Fruit fly (Drosophila melanogaster): ENCODE results near the gene CG3061.

The CG3061 gene

DNA sequence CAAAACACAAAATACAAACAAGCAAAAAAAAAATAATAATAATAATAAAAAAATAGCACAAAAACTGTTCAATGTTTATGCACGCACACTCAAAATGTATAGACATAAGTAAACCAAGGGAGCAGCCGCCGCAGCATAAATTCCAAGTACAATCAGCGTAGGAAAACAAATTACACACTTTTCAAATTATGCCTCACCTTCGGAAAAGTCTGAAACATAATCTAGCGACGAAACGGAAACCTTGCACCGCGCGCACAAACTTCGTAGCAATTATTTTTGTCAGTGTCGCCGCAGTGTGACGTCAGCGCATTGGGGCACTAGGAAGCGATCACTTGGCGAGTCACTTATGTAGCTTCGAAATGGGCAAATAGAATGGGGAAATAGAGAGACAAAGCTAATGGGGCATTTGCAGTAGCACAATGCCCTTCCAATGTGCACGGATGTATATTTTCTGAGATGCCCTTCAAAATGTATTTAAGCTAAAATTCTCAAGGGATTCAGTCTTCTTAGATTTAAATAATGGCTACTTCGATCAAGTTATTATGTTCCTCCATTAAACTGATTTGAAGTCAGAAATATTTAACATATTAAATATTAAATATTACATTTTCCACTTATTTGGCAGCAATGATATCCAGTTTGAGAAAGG is 15.3 kb upstream of the CG3061 start (continued):
- no peak for TF ChIP-seq br (optimal IDR thresholded peaks at IDR 0.05)
- no peak for TF ChIP-seq CG2129 (GFP tag; IDR thresholded peaks at IDR 0.05; ENCODE audit: partially characterized antibody)
- 0 out of 3 replicates have a peak, but pooled peaks have one; percentile 27 for TF ChIP-seq H15 (GFP tag; IDR thresholded peaks at IDR 0.05)
- no peak for TF ChIP-seq Lpt (GFP tag; optimal IDR thresholded peaks at IDR 0.05)
- TF ChIP-seq ap (GFP tag; IDR thresholded peaks at IDR 0.05) = no peak
- no peak for TF ChIP-seq Lim3 (GFP tag; IDR thresholded peaks at IDR 0.05)
- 0 out of 2 replicates have a peak, but pooled peaks have one; percentile 6 for TF ChIP-seq Adf1 (GFP tag; IDR thresholded peaks at IDR 0.05)
- no peak for TF ChIP-seq bigmax (GFP tag; optimal IDR thresholded peaks at IDR 0.05)
- peak; percentile 4 for TF ChIP-seq zfh2 (GFP tag; optimal IDR thresholded peaks at IDR 0.05)
- TF ChIP-seq Asciz (GFP tag; optimal IDR thresholded peaks at IDR 0.05) = peak; percentile 68
- TF ChIP-seq Mes4 (GFP tag; optimal IDR thresholded peaks at IDR 0.05) = peak; percentile 43
- TF ChIP-seq CG17568 (GFP tag; optimal IDR thresholded peaks at IDR 0.05) = no peak
- TF ChIP-seq CG8089 (GFP tag; optimal IDR thresholded peaks at IDR 0.05) = peak; percentile 55
- no peak for TF ChIP-seq tll (GFP tag; optimal IDR thresholded peaks at IDR 0.05)
- no peak for TF ChIP-seq grn (GFP tag; optimal IDR thresholded peaks at IDR 0.05)
- peak; percentile 33 for TF ChIP-seq trh (GFP tag; optimal IDR thresholded peaks at IDR 0.05)
- no peak for TF ChIP-seq fru (optimal IDR thresholded peaks at IDR 0.05)
- no peak for TF ChIP-seq CG11456 (GFP tag; IDR thresholded peaks at IDR 0.05)
- peak; percentile 19; the same call in 1 of the 2 replicates for TF ChIP-seq CG14667 (GFP tag; IDR thresholded peaks at IDR 0.05)
- TF ChIP-seq pho (GFP tag; optimal IDR thresholded peaks at IDR 0.05) = peak; percentile 38
- TF ChIP-seq CG8944 (GFP tag; optimal IDR thresholded peaks at IDR 0.05) = peak; percentile 35
- no peak for TF ChIP-seq jing (GFP tag; optimal IDR thresholded peaks at IDR 0.05)
- peak; percentile 72; the same call in 1 of the 3 replicates for TF ChIP-seq CG2199 (GFP tag; IDR thresholded peaks at IDR 0.05)
- peak; percentile 65 for TF ChIP-seq CG6765 (GFP tag; optimal IDR thresholded peaks at IDR 0.05)
- TF ChIP-seq CG13624 (GFP tag; optimal IDR thresholded peaks at IDR 0.05) = peak; percentile 39
- peak; percentile 39 for TF ChIP-seq CTCF (GFP tag; optimal IDR thresholded peaks at IDR 0.05)
- peak; percentile 51 for TF ChIP-seq kay (GFP tag; optimal IDR thresholded peaks at IDR 0.05)
- TF ChIP-seq zen (tag; optimal IDR thresholded peaks at IDR 0.05) = no peak
- TF ChIP-seq Ravus (GFP tag; IDR thresholded peaks at IDR 0.05) = no peak
- peak; percentile 37 for TF ChIP-seq Fer3 (tag; optimal IDR thresholded peaks at IDR 0.05)
- TF ChIP-seq CG3163 (GFP tag; optimal IDR thresholded peaks at IDR 0.05) = peak; percentile 11
- peak; percentile 74 for TF ChIP-seq CG1603 (tag; optimal IDR thresholded peaks at IDR 0.05)
- no peak for TF ChIP-seq z (GFP tag; IDR thresholded peaks at IDR 0.05)
- no peak for TF ChIP-seq usp (GFP tag; optimal IDR thresholded peaks at IDR 0.05)
- no peak for TF ChIP-seq ham (GFP tag; IDR thresholded peaks at IDR 0.05)
- peak; percentile 30 for TF ChIP-seq CG4282 (GFP tag; optimal IDR thresholded peaks at IDR 0.05)
- peak; percentile 56; the same call in 1 of the 2 replicates for TF ChIP-seq Atf6 (GFP tag; IDR thresholded peaks at IDR 0.05)
- peak; percentile 39 for TF ChIP-seq CG17829 (tag; optimal IDR thresholded peaks at IDR 0.05)
- TF ChIP-seq YL-1 (GFP tag; optimal IDR thresholded peaks at IDR 0.05) = no peak
- TF ChIP-seq tx (GFP tag; optimal IDR thresholded peaks at IDR 0.05) = no peak
- 0 out of 2 replicates have a peak, but pooled peaks have one; percentile 23 for TF ChIP-seq CG4730 (GFP tag; IDR thresholded peaks at IDR 0.05)
- peak; percentile 67 for TF ChIP-seq Sox102F (GFP tag; optimal IDR thresholded peaks at IDR 0.05)
- peak; percentile 38; the same call in 1 of the 2 replicates for TF ChIP-seq onecut (GFP tag; IDR thresholded peaks at IDR 0.05)
- TF ChIP-seq Hr39 (optimal IDR thresholded peaks at IDR 0.05) = no peak
- TF ChIP-seq Tbp (GFP tag; optimal IDR thresholded peaks at IDR 0.05) = no peak
- no peak for TF ChIP-seq cas (GFP tag; IDR thresholded peaks at IDR 0.05)
- TF ChIP-seq CG14860 (GFP tag; IDR thresholded peaks at IDR 0.05; ENCODE audit: partially characterized antibody) = no peak
- TF ChIP-seq slou (GFP tag; optimal IDR thresholded peaks at IDR 0.05) = no peak
- no peak for TF ChIP-seq Deaf1 (tag; optimal IDR thresholded peaks at IDR 0.05)
- peak; percentile 58 for TF ChIP-seq CG17328 (GFP tag; IDR thresholded peaks at IDR 0.05)
- TF ChIP-seq Scr (GFP tag; IDR thresholded peaks at IDR 0.05; ENCODE audit: partially characterized antibody) = no peak
- TF ChIP-seq CG3847 (GFP tag; IDR thresholded peaks at IDR 0.05) = peak; percentile 41
- TF ChIP-seq fd3F (GFP tag; optimal IDR thresholded peaks at IDR 0.05) = peak; percentile 42
